Worm (Caenorhabditis elegans) whole organism, early embryonic: ENCODE results near the gene srz-102.
"Not testable (repeated sequence)": the region's sequence is repeated elsewhere in the genome, so short reads cannot be mapped to it uniquely, and the experiment has no call there.

Source experiments
- B0310.2 ChIP-seq: sonication (generic microtip); optimal IDR thresholded peaks from 2 replicates; lab custom pipeline; 2016; ENCODE audit warnings: mild to moderate bottlenecking, missing genetic modification characterization, missing compliant biosample characterization
- F13C5.2 ChIP-seq: sonication (generic microtip); optimal IDR thresholded peaks from 2 replicates; lab custom pipeline; 2017; ENCODE audit warnings: mild to moderate bottlenecking, missing genetic modification characterization, inconsistent platforms, missing compliant biosample characterization
- aly-1 ChIP-seq: sonication (generic microtip); optimal IDR thresholded peaks from 2 replicates; lab custom pipeline; 2016; ENCODE audit warnings: missing genetic modification characterization, missing compliant biosample characterization
- ama-1 ChIP-seq: fragments of 150-350 bp; optimal IDR thresholded peaks from 2 replicates; lab custom pipeline; 2014
- ceh-13 ChIP-seq: fragments of 200-800 bp; sonication (Bioruptor generic); optimal IDR thresholded peaks from 2 replicates; lab custom pipeline; 2018; ENCODE audit warnings: mild to moderate bottlenecking, missing genetic modification characterization, missing compliant biosample characterization
- ceh-36 ChIP-seq: sonication (generic microtip); optimal IDR thresholded peaks from 2 replicates; lab custom pipeline; 2016; ENCODE audit warnings: missing genetic modification characterization, inconsistent platforms, missing compliant biosample characterization
- ets-7 ChIP-seq: sonication (generic microtip); optimal IDR thresholded peaks from 2 replicates; lab custom pipeline; 2016; ENCODE audit warnings: missing genotype, missing genetic modification characterization, missing compliant biosample characterization
- flt-1 ChIP-seq: fragments of 200-800 bp; sonication (Bioruptor generic); IDR thresholded peaks from 2 replicates; pipeline ENCODE4 v1.3.6; 2022; ENCODE audit warnings: missing genetic modification characterization, missing compliant biosample characterization
- hmbx-1 ChIP-seq: sonication (generic microtip); optimal IDR thresholded peaks from 2 replicates; lab custom pipeline; 2016; ENCODE audit warnings: mild to moderate bottlenecking, missing genetic modification characterization, missing compliant biosample characterization
- hmg-4 ChIP-seq: fragments of 200-800 bp; sonication (Bioruptor generic); optimal IDR thresholded peaks from 2 replicates; lab custom pipeline; 2018; ENCODE audit warnings: mild to moderate bottlenecking, missing genetic modification characterization, missing compliant biosample characterization
- hnd-1 ChIP-seq: sonication (generic microtip); optimal IDR thresholded peaks from 2 replicates; lab custom pipeline; 2016; ENCODE audit warnings: missing genetic modification characterization, missing compliant biosample characterization
- pes-1 ChIP-seq: fragments of 200-800 bp; sonication (Bioruptor generic); IDR thresholded peaks from 2 replicates; pipeline ENCODE4 v1.3.6; 2022; ENCODE audit warnings: missing genetic modification reagents, missing genetic modification characterization, missing compliant biosample characterization
- scrt-1 ChIP-seq: fragments of 200-800 bp; sonication (Bioruptor generic); IDR thresholded peaks from 2 replicates; pipeline ENCODE4 v1.3.6; 2022; ENCODE audit warnings: missing genetic modification characterization, missing compliant biosample characterization
- sea-1 ChIP-seq: fragments of 200-800 bp; sonication (Bioruptor generic); conservative IDR thresholded peaks from 2 replicates; pipeline ENCODE4 v1.3.6; 2022; ENCODE audit warnings: missing genetic modification characterization, missing compliant biosample characterization
- tbx-11 ChIP-seq: fragments of 200-800 bp; sonication (Bioruptor generic); IDR thresholded peaks from 2 replicates; pipeline ENCODE4 v1.3.6; 2022; ENCODE audit warnings: missing genetic modification characterization, missing compliant biosample characterization
- tbx-37 ChIP-seq: fragments of 200-800 bp; sonication (Bioruptor generic); conservative IDR thresholded peaks from 2 replicates; pipeline ENCODE4 v1.3.6; 2022; ENCODE audit warnings: missing genetic modification reagents, missing genetic modification characterization, missing compliant biosample characterization
- tra-4 ChIP-seq: sonication (generic microtip); optimal IDR thresholded peaks from 2 replicates; lab custom pipeline; 2017; ENCODE audit warnings: missing genetic modification characterization, missing compliant biosample characterization

Gene srz-102

DNA sequence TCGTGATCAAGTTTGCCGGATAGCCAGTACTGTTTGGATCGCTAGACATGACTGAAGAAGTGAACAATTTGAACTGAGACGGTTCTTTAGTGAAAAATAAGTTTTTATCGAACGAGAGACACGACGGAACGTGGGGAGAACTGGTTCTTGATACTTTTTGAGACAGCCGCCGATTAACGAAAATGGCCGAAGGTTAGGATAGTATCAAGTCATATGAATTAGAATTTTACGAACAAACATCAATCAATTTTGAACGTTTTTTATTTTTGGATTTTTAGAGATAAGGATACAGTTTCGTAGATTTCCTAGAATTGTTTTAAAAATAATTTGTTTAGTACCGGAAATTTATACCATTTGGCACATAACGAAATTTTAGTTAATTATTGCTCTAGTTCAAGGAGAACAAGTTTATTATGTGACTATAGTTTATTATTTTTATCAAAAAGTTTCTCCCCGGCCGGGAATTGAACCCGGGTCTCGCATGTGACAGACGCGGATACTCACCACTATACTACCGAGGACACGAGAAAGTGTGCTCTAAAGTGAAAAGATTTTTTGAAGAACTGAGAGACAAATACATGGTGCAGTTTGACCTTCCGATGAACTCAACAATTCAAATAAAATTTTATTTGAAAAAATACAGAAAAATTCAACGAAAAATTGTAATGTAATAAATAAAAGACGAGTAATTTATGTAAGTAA, 38.9 kb upstream of the srz-102 start, which contains the start of gene W06G6.20:
W06G6.20 (minus strand) TSS at position 51 of the 702 bp plus-strand sequence.
- TF ChIP-seq scrt-1 (GFP tag; lab: Robert Waterston, UW), result no peak
- no peak for TF ChIP-seq ceh-36 (tag; lab: Kevin White, UChicago)
- TF ChIP-seq B0310.2 (tag; lab: Kevin White, UChicago), result no peak
- TF ChIP-seq flt-1 (GFP tag; lab: Robert Waterston, UW), result no peak
- TF ChIP-seq ets-7 (tag; lab: Kevin White, UChicago), result no peak
- no peak for TF ChIP-seq ceh-13 (GFP tag; lab: Kevin White, UChicago)
- no peak for TF ChIP-seq hnd-1 (tag; lab: Kevin White, UChicago)
- TF ChIP-seq tbx-11 (GFP tag; lab: Robert Waterston, UW), result no peak
- no peak for TF ChIP-seq ama-1
- TF ChIP-seq tbx-37 (GFP tag; lab: Robert Waterston, UW), result no peak
- no peak for TF ChIP-seq pes-1
- TF ChIP-seq F13C5.2 (tag; lab: Kevin White, UChicago), result no peak
- TF ChIP-seq aly-1 (tag; lab: Kevin White, UChicago), result no peak

DNA sequence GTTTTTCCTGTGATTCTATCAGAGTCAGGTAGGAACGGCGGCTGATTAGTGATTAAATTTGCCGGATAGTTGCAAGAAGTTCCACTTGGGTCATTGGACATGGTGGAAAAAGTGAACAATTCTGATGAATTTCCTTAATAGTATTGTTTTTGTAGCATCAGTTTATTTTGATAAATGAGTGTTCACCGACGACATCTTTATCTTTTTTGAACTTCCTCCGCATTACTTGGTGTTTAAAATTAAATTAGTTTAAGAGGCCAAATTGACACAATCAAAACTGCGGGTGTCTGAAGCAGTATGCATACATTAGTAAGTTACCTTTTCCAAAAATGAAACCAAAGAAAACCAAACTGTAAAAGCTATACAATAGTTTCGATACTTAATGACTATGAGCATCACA, 38.1 kb upstream of the srz-102 start, which contains the start of gene W06G6.11:
W06G6.11 (minus strand) TSS at position 101 of the 400 bp plus-strand sequence.
- not testable (repeated sequence) for TF ChIP-seq tbx-37 (GFP tag; lab: Robert Waterston, UW); ceh-36 (tag; lab: Kevin White, UChicago); pes-1

DNA sequence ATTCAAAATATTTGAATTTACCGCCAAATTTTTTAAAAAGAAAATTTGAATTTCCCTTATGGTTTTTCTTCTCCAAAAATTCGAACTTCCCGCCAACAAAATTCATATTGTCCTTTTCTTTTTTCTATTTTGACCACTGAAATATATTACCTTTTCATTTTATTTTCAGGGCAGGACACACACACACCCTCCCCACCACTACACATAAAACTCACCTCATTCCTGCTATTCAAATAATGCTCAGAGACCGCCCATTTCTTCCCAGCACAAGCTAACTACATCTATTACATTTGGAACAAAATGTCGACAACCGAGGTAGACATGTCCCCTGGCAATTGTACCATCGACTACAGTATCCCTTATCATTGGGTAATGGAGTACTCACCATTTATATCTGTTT, 33.1 kb upstream of the srz-102 start, which contains the start of gene W06G6.15:
W06G6.15 (plus strand) TSS at position 301 of the 400 bp plus-strand sequence.
- TF ChIP-seq scrt-1 (GFP tag; lab: Robert Waterston, UW); B0310.2 (tag; lab: Kevin White, UChicago); tbx-11 (GFP tag; lab: Robert Waterston, UW): not testable (repeated sequence)

- TF ChIP-seq sea-1 (GFP tag; lab: Robert Waterston, UW); flt-1 (GFP tag; lab: Robert Waterston, UW); tra-4 (tag; lab: Kevin White, UChicago): not testable (repeated sequence)
These were observed 26.5 kb upstream of the srz-102 start, which contains the start of gene Y70C5B.2 for ce11 chrV:16660816-16661215. Y70C5B.2 (minus strand) TSS chrV:16660916.

- no peak for TF ChIP-seq hmbx-1
- no peak for TF ChIP-seq sea-1 (GFP tag; lab: Robert Waterston, UW)
These were observed 20.7 kb upstream of the srz-102 start, which contains the start of gene F14F8.14 for ce11 chrV:16666647-16667046. F14F8.14 (minus strand) TSS chrV:16666747.

ce11 chrV:16668473-16668872, 18.9 kb upstream of the srz-102 start, which contains the start of gene F14F8.9:
F14F8.9 (minus strand) TSS chrV:16668573.
- TF ChIP-seq tbx-11 (GFP tag; lab: Robert Waterston, UW) (no peak), tra-4 (tag; lab: Kevin White, UChicago) (no peak), F13C5.2 (tag; lab: Kevin White, UChicago) (no peak), ets-7 (tag; lab: Kevin White, UChicago) (no peak), pes-1 (no peak), sea-1 (GFP tag; lab: Robert Waterston, UW) (no peak), hmbx-1 (no peak), ceh-36 (tag; lab: Kevin White, UChicago) (no peak), ceh-13 (GFP tag; lab: Kevin White, UChicago) (no peak), ama-1 (no peak), tbx-37 (GFP tag; lab: Robert Waterston, UW) (no peak), hmg-4 (GFP tag; lab: Kevin White, UChicago) (no peak), flt-1 (GFP tag; lab: Robert Waterston, UW) (no peak), aly-1 (tag; lab: Kevin White, UChicago) (no peak), B0310.2 (tag; lab: Kevin White, UChicago) (no peak), hnd-1 (tag; lab: Kevin White, UChicago) (no peak), scrt-1 (GFP tag; lab: Robert Waterston, UW) (no peak)

DNA sequence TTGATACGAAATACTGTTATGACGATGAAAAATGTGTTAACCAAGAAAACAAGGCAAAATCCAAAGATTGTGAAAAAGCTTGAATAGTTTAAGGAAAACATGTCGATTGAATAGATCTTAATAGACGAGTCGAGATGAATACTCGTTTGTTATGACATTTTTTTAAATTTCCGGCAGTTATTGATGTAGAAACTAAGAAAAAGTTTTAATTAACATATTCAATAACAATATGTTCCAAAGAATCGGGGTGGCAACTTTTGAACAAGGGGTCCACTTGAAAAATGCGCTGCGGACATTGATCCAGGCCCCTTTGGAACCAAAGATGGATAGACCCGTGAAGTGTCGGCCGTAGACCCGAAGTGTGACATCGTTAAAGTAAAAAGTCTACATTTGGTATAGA, 16.1 kb upstream of the srz-102 start, which contains the start of gene str-61:
str-61 (minus strand) TSS at position 101 of the 400 bp plus-strand sequence.
- no peak for TF ChIP-seq tbx-11 (GFP tag; lab: Robert Waterston, UW)
- no peak for TF ChIP-seq tbx-37 (GFP tag; lab: Robert Waterston, UW)
- TF ChIP-seq F13C5.2 (tag; lab: Kevin White, UChicago), result no peak
- TF ChIP-seq ceh-13 (GFP tag; lab: Kevin White, UChicago), result no peak
- TF ChIP-seq scrt-1 (GFP tag; lab: Robert Waterston, UW), result no peak
- TF ChIP-seq aly-1 (tag; lab: Kevin White, UChicago), result no peak
- no peak for TF ChIP-seq sea-1 (GFP tag; lab: Robert Waterston, UW)
- TF ChIP-seq hnd-1 (tag; lab: Kevin White, UChicago), result no peak
- TF ChIP-seq ceh-36 (tag; lab: Kevin White, UChicago), result no peak
- no peak for TF ChIP-seq pes-1
- TF ChIP-seq ets-7 (tag; lab: Kevin White, UChicago), result no peak
- no peak for TF ChIP-seq ama-1
- no peak for TF ChIP-seq tra-4 (tag; lab: Kevin White, UChicago)
- no peak for TF ChIP-seq hmg-4 (GFP tag; lab: Kevin White, UChicago)
- no peak for TF ChIP-seq hmbx-1
- no peak for TF ChIP-seq flt-1 (GFP tag; lab: Robert Waterston, UW)
- TF ChIP-seq B0310.2 (tag; lab: Kevin White, UChicago), result no peak
